Worm (Caenorhabditis elegans): ENCODE measurements around the gene spat-2.

DNA sequence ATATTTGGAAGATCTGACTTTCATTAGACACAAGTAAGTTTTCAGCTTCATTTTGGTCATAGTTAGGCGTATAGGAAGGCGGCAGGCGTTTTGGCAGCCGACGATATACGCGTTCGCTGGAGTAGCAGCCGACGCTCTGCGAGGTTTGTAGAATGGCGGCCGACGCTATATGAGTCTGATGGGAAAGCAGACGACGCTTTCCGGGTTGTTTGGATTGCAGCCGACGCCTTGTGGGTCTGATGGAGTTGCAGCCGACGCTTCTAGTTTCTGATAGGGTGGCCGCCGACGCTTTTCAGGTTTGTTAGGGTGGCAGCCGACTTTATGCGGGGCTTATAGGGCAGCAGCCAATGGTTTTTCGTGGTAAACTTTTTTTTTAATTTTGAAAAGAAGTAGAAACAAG, 33.9 kb upstream of the spat-2 start:
- TF ChIP-seq ces-1 (GFP tag; optimal IDR thresholded peaks at IDR 0.05) = no peak
- no peak for TF ChIP-seq pha-4 (tag; optimal IDR thresholded peaks at IDR 0.05)
- no peak for TF ChIP-seq zip-8 (tag; optimal IDR thresholded peaks at IDR 0.05)
- no peak for TF ChIP-seq elt-3 (tag; optimal IDR thresholded peaks at IDR 0.05)
- no peak for TF ChIP-seq nhr-28 (tag; optimal IDR thresholded peaks at IDR 0.05)
- TF ChIP-seq unc-62 (GFP tag; optimal IDR thresholded peaks at IDR 0.05) = no peak
- TF ChIP-seq nhr-12 (tag; optimal IDR thresholded peaks at IDR 0.05) = no peak
- TF ChIP-seq ztf-11 (tag; optimal IDR thresholded peaks at IDR 0.05) = no peak
- no peak for TF ChIP-seq mab-5 (tag; optimal IDR thresholded peaks at IDR 0.05)
- no peak for TF ChIP-seq snpc-4 (tag; optimal IDR thresholded peaks at IDR 0.05)
- no peak for TF ChIP-seq lin-13 (tag; optimal IDR thresholded peaks at IDR 0.05)

Measured in whole organism, mixed stage, embryonic.